Fruit fly (Drosophila melanogaster): ENCODE data around the gene Apoltp.

DNA sequence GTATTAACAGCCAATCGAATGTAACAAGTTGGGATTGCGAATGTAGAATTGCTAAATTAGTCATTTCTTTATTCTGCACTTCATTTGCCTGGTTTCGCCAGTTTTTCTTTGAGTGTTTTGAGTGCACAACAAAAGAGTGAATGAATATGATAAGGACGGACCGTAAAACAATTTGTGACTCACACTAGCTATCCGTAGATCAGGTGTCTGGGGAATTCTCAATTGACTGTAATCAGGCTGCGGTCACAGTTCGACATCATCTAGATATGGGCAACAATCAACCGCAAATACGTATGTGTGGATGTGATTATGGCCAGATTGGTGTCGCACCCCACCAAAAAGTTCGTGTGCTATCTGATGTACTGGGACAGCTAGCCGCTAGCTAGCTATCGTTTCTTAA lies 14.1 kb upstream of the Apoltp start:
- TF ChIP-seq Dll (optimal IDR thresholded peaks at IDR 0.05), result no peak
- no peak for TF ChIP-seq pan (optimal IDR thresholded peaks at IDR 0.05)
- TF ChIP-seq CG8478 (optimal IDR thresholded peaks at IDR 0.05), result no peak
- TF ChIP-seq usp (GFP tag; optimal IDR thresholded peaks at IDR 0.05), result no peak
- TF ChIP-seq psq (optimal IDR thresholded peaks at IDR 0.05), result no peak
- TF ChIP-seq EcR (GFP tag; optimal IDR thresholded peaks at IDR 0.05), result no peak
